Worm (Caenorhabditis elegans) whole organism, L4 larva: Measurements from ENCODE around the gene K08E4.3.
A peak's percentile ranks its signal among the peaks of the same experiment; 100 is the strongest.

ENCODE experiments used
- F10B5.3 ChIP-seq: sonication (generic microtip); optimal IDR thresholded peaks from 2 replicates; lab custom pipeline; 2016; ENCODE audit warnings: mild to moderate bottlenecking, missing genetic modification characterization, missing compliant biosample characterization
- Y48G9A.11 ChIP-seq: fragments of 200-800 bp; sonication (Bioruptor generic); IDR thresholded peaks from 2 replicates; pipeline ENCODE4 v1.3.6; 2022; ENCODE audit warnings: missing genetic modification reagents, missing genetic modification characterization, missing compliant biosample characterization
- aha-1 ChIP-seq: fragments of 150-350 bp; peaks from one replicate; lab custom pipeline; 2014; ENCODE audit warnings: missing biosample characterization, missing genetic modification characterization
- ceh-62 ChIP-seq: sonication (generic microtip); optimal IDR thresholded peaks from 2 replicates; lab custom pipeline; 2017; ENCODE audit warnings: missing biosample characterization, missing genetic modification characterization
- cey-2 ChIP-seq: sonication (generic microtip); optimal IDR thresholded peaks from 3 replicates; lab custom pipeline; 2017; ENCODE audit warnings: missing genetic modification characterization, mild to moderate bottlenecking, missing compliant biosample characterization, antibody characterized with exemption, borderline replicate concordance; ENCODE audit not compliant: insufficient read depth
- daf-12 ChIP-seq: fragments of 150-350 bp; optimal IDR thresholded peaks from 2 replicates; lab custom pipeline; 2014; ENCODE audit warnings: missing biosample characterization, missing genetic modification reagents, missing genetic modification characterization
- daf-8 ChIP-seq: fragments of 200-800 bp; sonication (Bioruptor generic); IDR thresholded peaks from 2 replicates; pipeline ENCODE4 v1.3.6; 2022; ENCODE audit warnings: missing genetic modification characterization, missing compliant biosample characterization
- dmd-8 ChIP-seq: fragments of 200-800 bp; sonication (Bioruptor generic); IDR thresholded peaks from 2 replicates; pipeline ENCODE4 v1.3.6; 2022; ENCODE audit warnings: missing genetic modification characterization, missing compliant biosample characterization
- duxl-1 ChIP-seq: sonication (generic microtip); optimal IDR thresholded peaks from 2 replicates; lab custom pipeline; 2016; ENCODE audit warnings: mild to moderate bottlenecking, missing genetic modification characterization, moderate library complexity, missing compliant biosample characterization; ENCODE audit not compliant: poor library complexity
- dve-1 ChIP-seq: sonication (generic microtip); optimal IDR thresholded peaks from 2 replicates; lab custom pipeline; 2017; ENCODE audit warnings: antibody characterized with exemption, mild to moderate bottlenecking, missing genetic modification characterization, missing compliant biosample characterization; ENCODE audit not compliant: insufficient read depth
- egl-43 ChIP-seq: fragments of 200-800 bp; sonication (Bioruptor generic); IDR thresholded peaks from 2 replicates; pipeline ENCODE4 v1.3.6; 2022; ENCODE audit warnings: missing genetic modification reagents, missing genetic modification characterization, missing compliant biosample characterization
- gei-8 ChIP-seq: fragments of 200-800 bp; sonication (Bioruptor generic); optimal IDR thresholded peaks from 2 replicates; lab custom pipeline; 2018; ENCODE audit warnings: mild to moderate bottlenecking, missing genetic modification characterization, missing compliant biosample characterization
- hlh-11 ChIP-seq: fragments of 200-800 bp; sonication (Bioruptor generic); optimal IDR thresholded peaks from 2 replicates; lab custom pipeline; 2018; ENCODE audit warnings: mild to moderate bottlenecking, missing genetic modification characterization, missing compliant biosample characterization
- nhr-237 ChIP-seq: sonication (generic microtip); optimal IDR thresholded peaks from 2 replicates; lab custom pipeline; 2017; ENCODE audit warnings: missing biosample characterization, missing genetic modification characterization
- nhr-76 ChIP-seq: fragments of 150-350 bp; optimal IDR thresholded peaks from 2 replicates; lab custom pipeline; 2014; ENCODE audit warnings: missing biosample characterization, missing genetic modification characterization
- rbr-2 ChIP-seq: sonication (generic microtip); optimal IDR thresholded peaks from 2 replicates; lab custom pipeline; 2016; ENCODE audit warnings: missing genotype, missing genetic modification characterization, missing compliant biosample characterization
- sdz-12 ChIP-seq: fragments of 200-800 bp; sonication (Bioruptor generic); optimal IDR thresholded peaks from 2 replicates; lab custom pipeline; 2018; ENCODE audit warnings: mild to moderate bottlenecking, missing genetic modification characterization, missing compliant biosample characterization
- set-16 ChIP-seq: fragments of 200-800 bp; sonication (Bioruptor generic); IDR thresholded peaks from 2 replicates; pipeline ENCODE4 v1.3.6; 2022; ENCODE audit warnings: missing genetic modification reagents, missing genetic modification characterization, missing compliant biosample characterization
- snpc-1.2 ChIP-seq: fragments of 200-800 bp; sonication (Bioruptor generic); IDR thresholded peaks from 2 replicates; pipeline ENCODE4 v1.3.6; 2022; ENCODE audit warnings: missing genetic modification reagents, missing genetic modification characterization, missing compliant biosample characterization
- tra-1 ChIP-seq: fragments of 200-800 bp; sonication (Bioruptor generic); IDR thresholded peaks from 2 replicates; pipeline ENCODE4 v1.3.6; 2022; ENCODE audit warnings: missing genetic modification reagents, missing genetic modification characterization, missing compliant biosample characterization
- unc-39 ChIP-seq: sonication (generic microtip); optimal IDR thresholded peaks from 2 replicates; lab custom pipeline; 2017; ENCODE audit warnings: missing biosample characterization, missing genetic modification characterization
- unc-62 ChIP-seq, 3 experiments: fragments of 150-350 bp in 1 of 3; sonication (generic microtip); optimal IDR thresholded peaks in 2 of 3; peaks in 1 of 3; 1 replicate in 1 of 3; 2 replicates in 2 of 3; lab custom pipeline; 2014 to 2017; ENCODE audit warnings: missing biosample characterization in 3 of 3, missing genetic modification characterization in 3 of 3, missing genetic modification reagents in 3 of 3, missing genotype in 1 of 3

Gene K08E4.3

ce11 chrIV:12093819-12094218 is 36.3 kb downstream of the K08E4.3 start, which contains the start of gene F11A10.5 (continued):
- TF ChIP-seq duxl-1 (tag; lab: Kevin White, UChicago) = no peak
- peak in 1 of 2 experiments; percentile 48 for TF ChIP-seq unc-62 (GFP tag; optimal IDR thresholded peaks at IDR 0.05 in 1 of 2; lab: Kevin White, UChicago)
- TF ChIP-seq unc-62 (tag; optimal IDR thresholded peaks at IDR 0.05; lab: Kevin White, UChicago) = no peak
- TF ChIP-seq nhr-76 (tag; lab: Kevin White, UChicago) = no peak
- TF ChIP-seq snpc-1.2 = no peak
- no peak for TF ChIP-seq daf-8 (GFP tag; lab: Robert Waterston, UW)
- TF ChIP-seq egl-43 (GFP tag; lab: Robert Waterston, UW) = no peak

- no peak for TF ChIP-seq rbr-2
- no peak for TF ChIP-seq F10B5.3 (tag; lab: Kevin White, UChicago)
- no peak for TF ChIP-seq dve-1
- no peak for TF ChIP-seq ceh-62 (tag; lab: Kevin White, UChicago)
- TF ChIP-seq Y48G9A.11 (GFP tag; lab: Robert Waterston, UW) = no peak
These were observed 38.9 kb downstream of the K08E4.3 start, which contains the start of gene mon-2 for ce11 chrIV:12096479-12096878. Gene mon-2, plus strand, starts transcription at chrIV:12096779.

ce11 chrIV:12105558-12105957 is 48.0 kb downstream of the K08E4.3 start, which contains the start of gene M18.3:
Gene M18.3, plus strand, starts transcription at chrIV:12105858.
- no peak for TF ChIP-seq dmd-8 (GFP tag; lab: Robert Waterston, UW)

- peak; percentile 27 for TF ChIP-seq gei-8 (GFP tag; lab: Kevin White, UChicago)
- TF ChIP-seq aha-1 (tag; lab: Kevin White, UChicago) = no peak
- TF ChIP-seq tra-1 = 0 out of 2 replicates have a peak, but pooled peaks have one; percentile 20
- peak; percentile 49; the same call in 1 of the 2 replicates for TF ChIP-seq egl-43 (GFP tag; lab: Robert Waterston, UW)
- no peak for TF ChIP-seq cey-2 (tag; lab: Kevin White, UChicago)
- TF ChIP-seq set-16 (GFP tag; lab: Robert Waterston, UW) = peak; percentile 82
- TF ChIP-seq nhr-237 (tag; lab: Kevin White, UChicago) = no peak
- TF ChIP-seq sdz-12 (GFP tag; lab: Kevin White, UChicago) = no peak
- TF ChIP-seq unc-39 (tag; lab: Kevin White, UChicago) = no peak
- TF ChIP-seq daf-12 (tag; lab: Kevin White, UChicago) = no peak
- TF ChIP-seq hlh-11 (tag; lab: Kevin White, UChicago) = peak; percentile 3
- TF ChIP-seq, all 104 proteins: peak for 5
These were observed 51.6 kb downstream of the K08E4.3 start for ce11 chrIV:12108984-12109657.
